Fruit fly (Drosophila melanogaster) whole organism, embryonic: ENCODE data around the gene CG14854.

ENCODE experiments used
- Awh ChIP-seq: fragments of 200-800 bp; sonication (Bioruptor generic); IDR thresholded peaks from 2 replicates; pipeline ENCODE4, ENCODE4 v1.3.6; 2022; ENCODE audit warnings: missing biosample characterization, missing genetic modification characterization
- B-H1 ChIP-seq: fragments of 200-800 bp; sonication (Bioruptor generic); IDR thresholded peaks from 3 replicates; pipeline ENCODE4 v1.3.6; 2022; ENCODE audit warnings: missing biosample characterization, missing genetic modification characterization
- CG10209 ChIP-seq: fragments of 200-800 bp; sonication (Bioruptor generic); optimal IDR thresholded peaks from 3 replicates; lab custom pipeline; 2017; ENCODE audit warnings: missing biosample characterization, mild to moderate bottlenecking, missing genetic modification characterization, missing genetic modification reagents
- CG10267 ChIP-seq: fragments of 200-800 bp; sonication (Bioruptor generic); optimal IDR thresholded peaks from 2 replicates; lab custom pipeline; 2018; ENCODE audit warnings: missing biosample characterization, mild to moderate bottlenecking, missing genetic modification characterization, moderate library complexity
- CG10274 ChIP-seq: fragments of 200-800 bp; sonication (Bioruptor generic); optimal IDR thresholded peaks from 3 replicates; lab custom pipeline; 2017; ENCODE audit warnings: missing biosample characterization, mild to moderate bottlenecking, missing genetic modification characterization
- CG10565 ChIP-seq: fragments of 200-800 bp; sonication (Bioruptor generic); optimal IDR thresholded peaks from 3 replicates; lab custom pipeline; 2016; ENCODE audit warnings: missing biosample characterization, mild to moderate bottlenecking, missing genetic modification characterization
- CG12744 ChIP-seq: fragments of 200-800 bp; sonication (Bioruptor generic); optimal IDR thresholded peaks from 2 replicates; lab custom pipeline; 2016; ENCODE audit warnings: missing biosample characterization, missing genetic modification characterization
- CG1529 ChIP-seq: fragments of 200-800 bp; sonication (Bioruptor generic); optimal IDR thresholded peaks from 3 replicates; lab custom pipeline; 2018; ENCODE audit warnings: missing biosample characterization, missing genetic modification characterization
- CG17829 ChIP-seq: fragments of 200-800 bp; optimal IDR thresholded peaks from 2 replicates; lab custom pipeline; 2019; ENCODE audit warnings: missing biosample characterization, mild to moderate bottlenecking, missing genetic modification characterization, moderate library complexity
- CG17912 ChIP-seq: fragments of 200-800 bp; sonication (Bioruptor generic); optimal IDR thresholded peaks from 2 replicates; lab custom pipeline; 2018; ENCODE audit warnings: missing biosample characterization, mild to moderate bottlenecking, missing genetic modification characterization
- CG31441 ChIP-seq: fragments of 200-800 bp; sonication (Bioruptor generic); IDR thresholded peaks from 2 replicates; pipeline ENCODE4 v1.3.6; 2022; ENCODE audit warnings: missing biosample characterization, missing genetic modification characterization
- CG33557 ChIP-seq: fragments of 200-800 bp; sonication (Bioruptor generic); optimal IDR thresholded peaks from 2 replicates; lab custom pipeline; 2019; ENCODE audit warnings: missing biosample characterization, mild to moderate bottlenecking, missing genetic modification characterization, moderate library complexity
- CG3726 ChIP-seq: fragments of 200-800 bp; sonication (Bioruptor generic); IDR thresholded peaks from 3 replicates; pipeline ENCODE4, ENCODE4 v1.3.6; 2022; ENCODE audit warnings: missing biosample characterization, missing genetic modification characterization
- CG43689 ChIP-seq: fragments of 200-800 bp; sonication (Bioruptor generic); IDR thresholded peaks from 2 replicates; pipeline ENCODE4 v1.3.6; 2022; ENCODE audit warnings: missing biosample characterization, missing genetic modification characterization
- CG4617 ChIP-seq: fragments of 200-800 bp; sonication (Bioruptor generic); optimal IDR thresholded peaks from 3 replicates; lab custom pipeline; 2016; ENCODE audit warnings: missing biosample characterization, missing genetic modification characterization, borderline replicate concordance
- CG4707 ChIP-seq: fragments of 200-800 bp; sonication (Bioruptor generic); optimal IDR thresholded peaks from 2 replicates; lab custom pipeline; 2018; ENCODE audit warnings: missing biosample characterization, mild to moderate bottlenecking, missing genetic modification characterization, moderate library complexity
- CG6689 ChIP-seq: fragments of 200-800 bp; sonication (Bioruptor generic); IDR thresholded peaks from 2 replicates; pipeline ENCODE4 v1.3.6; 2022; ENCODE audit warnings: missing biosample characterization, missing genetic modification characterization
- CG6791 ChIP-seq: fragments of 200-800 bp; sonication (Bioruptor generic); IDR thresholded peaks from 3 replicates; pipeline ENCODE4 v1.3.6; 2022; ENCODE audit warnings: missing biosample characterization, missing genetic modification characterization; ENCODE audit not compliant: partially characterized antibody
- CG7839 ChIP-seq: fragments of 200-800 bp; sonication (Bioruptor generic); optimal IDR thresholded peaks from 3 replicates; lab custom pipeline; 2018; ENCODE audit warnings: missing biosample characterization, mild to moderate bottlenecking, missing genetic modification characterization, moderate library complexity
- CG8765 ChIP-seq: fragments of 200-800 bp; sonication (Bioruptor generic); IDR thresholded peaks from 2 replicates; pipeline ENCODE4 v1.3.6; 2022; ENCODE audit warnings: missing biosample characterization, missing genetic modification characterization
- CG9437 ChIP-seq: fragments of 200-800 bp; sonication (Bioruptor generic); optimal IDR thresholded peaks from 2 replicates; lab custom pipeline; 2018; ENCODE audit warnings: missing biosample characterization, mild to moderate bottlenecking, missing genetic modification characterization
- D ChIP-seq, 2 experiments: fragments of 200-800 bp in 1 of 2; fragments of >200 bp in 1 of 2; sonication (Bioruptor generic) in 1 of 2; optimal IDR thresholded peaks; 2 replicates in 1 of 2; 3 replicates in 1 of 2; lab custom pipeline; 2017; ENCODE audit warnings: mild to moderate bottlenecking in 1 of 2, missing biosample characterization in 1 of 2, missing genetic modification characterization in 1 of 2, missing genetic modification reagents in 1 of 2
- Dek ChIP-seq: fragments of 200-800 bp; sonication (Bioruptor generic); optimal IDR thresholded peaks from 3 replicates; lab custom pipeline; 2019; ENCODE audit warnings: missing biosample characterization, mild to moderate bottlenecking, missing genetic modification characterization, moderate library complexity
- Dip3 ChIP-seq: fragments of 200-800 bp; sonication (Bioruptor generic); optimal IDR thresholded peaks from 3 replicates; lab custom pipeline; 2016; ENCODE audit warnings: missing biosample characterization, missing genetic modification characterization
- Dp ChIP-seq: fragments of 200-800 bp; sonication (Bioruptor generic); optimal IDR thresholded peaks from 2 replicates; lab custom pipeline; 2018; ENCODE audit warnings: missing biosample characterization, mild to moderate bottlenecking, missing genetic modification characterization, moderate library complexity
- Fer3 ChIP-seq: fragments of 200-800 bp; sonication (Bioruptor generic); optimal IDR thresholded peaks from 2 replicates; lab custom pipeline; 2018; ENCODE audit warnings: missing biosample characterization, mild to moderate bottlenecking, missing genetic modification characterization, moderate library complexity
- HHEX ChIP-seq: fragments of 200-800 bp; sonication (Bioruptor generic); optimal IDR thresholded peaks from 3 replicates; lab custom pipeline; 2017; ENCODE audit warnings: missing biosample characterization, mild to moderate bottlenecking, missing genetic modification characterization, missing genetic modification reagents
- Hr78 ChIP-seq, 2 experiments: fragments of 200-800 bp in 1 of 2; fragments of >200 bp in 1 of 2; sonication (Bioruptor generic) in 1 of 2; optimal IDR thresholded peaks; 2 replicates each; lab custom pipeline; 2017 to 2019; ENCODE audit warnings: missing biosample characterization in 2 of 2, missing genetic modification characterization in 2 of 2, mild to moderate bottlenecking in 1 of 2, moderate library complexity in 1 of 2
- Mes4 ChIP-seq: fragments of 200-800 bp; sonication (Bioruptor generic); optimal IDR thresholded peaks from 2 replicates; lab custom pipeline; 2016; ENCODE audit warnings: missing biosample characterization, missing genetic modification characterization
- bbx ChIP-seq: fragments of 200-800 bp; sonication (Bioruptor generic); IDR thresholded peaks from 2 replicates; pipeline ENCODE4 v1.3.6; 2022; ENCODE audit warnings: missing biosample characterization, missing genetic modification characterization; ENCODE audit not compliant: partially characterized antibody
- cg ChIP-seq: fragments of 200-800 bp; sonication (Bioruptor generic); optimal IDR thresholded peaks from 3 replicates; lab custom pipeline; 2019; ENCODE audit warnings: missing biosample characterization, mild to moderate bottlenecking, missing genetic modification characterization, moderate library complexity
- chif ChIP-seq, 2 experiments: fragments of 200-800 bp; sonication (Bioruptor generic); optimal IDR thresholded peaks; 3 replicates each; lab custom pipeline; 2016; ENCODE audit warnings: missing biosample characterization in 2 of 2, missing genetic modification characterization in 2 of 2
- crol ChIP-seq: fragments of 200-800 bp; sonication (Bioruptor generic); IDR thresholded peaks from 2 replicates; pipeline ENCODE4 v1.3.6; 2022; ENCODE audit warnings: missing biosample characterization, missing genetic modification characterization
- fu2 ChIP-seq: fragments of 200-800 bp; sonication (Bioruptor generic); optimal IDR thresholded peaks from 2 replicates; lab custom pipeline; 2016; ENCODE audit warnings: missing biosample characterization, missing genetic modification characterization
- gsb ChIP-seq: fragments of 200-800 bp; sonication (Bioruptor generic); IDR thresholded peaks from 2 replicates; pipeline ENCODE4 v1.3.6; 2022; ENCODE audit warnings: missing biosample characterization, missing genetic modification characterization
- hth ChIP-seq: fragments of >200 bp; optimal IDR thresholded peaks from 2 replicates; lab custom pipeline; 2017; ENCODE audit warnings: inconsistent platforms
- nau ChIP-seq: fragments of 200-800 bp; sonication (Bioruptor generic); optimal IDR thresholded peaks from 3 replicates; lab custom pipeline; 2017; ENCODE audit warnings: missing biosample characterization, mild to moderate bottlenecking, missing genetic modification characterization, missing genetic modification reagents
- prd ChIP-seq, 3 experiments: fragments of >200 bp in 2 of 3; fragments of 200-800 bp in 1 of 3; sonication (Bioruptor generic) in 1 of 3; optimal IDR thresholded peaks in 2 of 3; IDR thresholded peaks in 1 of 3; 2 replicates in 2 of 3; 3 replicates in 1 of 3; pipeline versions ENCODE4 v1.3.6 to Lab custom; 2017 to 2022; ENCODE audit warnings: missing biosample characterization in 1 of 3, missing genetic modification characterization in 1 of 3
- shn ChIP-seq: fragments of 200-800 bp; sonication (Bioruptor generic); optimal IDR thresholded peaks from 3 replicates; lab custom pipeline; 2016; ENCODE audit warnings: missing biosample characterization, missing genetic modification characterization
- tin ChIP-seq: fragments of 200-800 bp; sonication (Bioruptor generic); optimal IDR thresholded peaks from 3 replicates; lab custom pipeline; 2016; ENCODE audit warnings: missing biosample characterization, missing genetic modification characterization
- tio ChIP-seq: fragments of 200-800 bp; sonication (Bioruptor generic); optimal IDR thresholded peaks from 2 replicates; lab custom pipeline; 2017; ENCODE audit warnings: missing biosample characterization, missing genetic modification characterization, inconsistent platforms
- tna ChIP-seq: fragments of 200-800 bp; sonication (Bioruptor generic); IDR thresholded peaks from 2 replicates; pipeline ENCODE4 v1.3.6; 2022; ENCODE audit warnings: missing biosample characterization, missing genetic modification characterization; ENCODE audit not compliant: partially characterized antibody
- tup ChIP-seq: fragments of 200-800 bp; sonication (Bioruptor generic); optimal IDR thresholded peaks from 2 replicates; lab custom pipeline; 2016; ENCODE audit warnings: missing biosample characterization, mild to moderate bottlenecking, missing genetic modification characterization, moderate library complexity
- tx ChIP-seq: fragments of 200-800 bp; sonication (Bioruptor generic); optimal IDR thresholded peaks from 2 replicates; lab custom pipeline; 2016; ENCODE audit warnings: missing biosample characterization, missing genetic modification characterization
- unpg ChIP-seq: fragments of 200-800 bp; sonication (Bioruptor generic); optimal IDR thresholded peaks from 3 replicates; lab custom pipeline; 2018; ENCODE audit warnings: missing biosample characterization, mild to moderate bottlenecking, missing genetic modification characterization, moderate library complexity
- zen2 ChIP-seq: fragments of 200-800 bp; sonication (Bioruptor generic); IDR thresholded peaks from 3 replicates; pipeline ENCODE4 v1.3.6; 2022; ENCODE audit warnings: missing biosample characterization, missing genetic modification characterization; ENCODE audit not compliant: partially characterized antibody

CG14854 gene

DNA sequence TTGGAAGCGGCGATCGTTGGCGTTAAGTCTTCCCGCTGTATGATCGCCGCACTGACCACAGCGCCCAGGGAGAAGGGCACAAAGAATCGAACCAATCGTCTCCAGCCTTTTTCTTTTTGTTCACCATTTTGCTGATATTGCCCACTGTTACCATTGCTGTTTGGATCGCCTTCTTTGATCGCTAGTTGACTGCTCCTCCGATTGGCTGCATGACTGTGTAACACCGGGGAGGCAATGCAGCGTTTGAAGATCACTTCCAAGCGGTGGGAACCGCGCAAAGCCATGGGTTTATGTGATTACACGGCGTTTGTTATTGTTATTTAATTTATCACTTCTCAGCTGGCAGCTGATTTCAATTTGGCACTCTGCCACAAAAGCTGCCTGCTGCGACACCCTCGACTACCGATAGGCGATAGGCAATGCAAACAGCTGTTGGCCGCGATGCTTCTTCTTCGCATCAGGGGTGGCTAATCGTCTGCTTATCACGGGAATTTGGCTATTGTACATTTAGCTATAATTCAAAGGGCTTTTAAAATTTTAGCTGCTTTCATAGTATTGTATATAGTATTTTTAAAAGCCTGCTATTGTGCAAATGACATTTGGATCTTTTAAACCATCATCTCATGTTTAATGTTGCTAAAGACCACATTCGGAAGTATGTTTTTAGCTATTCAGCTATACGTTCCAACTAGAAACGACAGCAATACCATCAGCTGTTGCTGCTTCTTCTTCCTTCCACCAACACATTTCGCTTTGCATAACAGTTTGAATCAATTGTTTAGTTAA is 48.5 kb downstream of the CG14854 start, which contains the start of the genes HtrA2 and mRpL11 (continued):
- 0 out of 3 replicates have a peak, but pooled peaks have one; percentile 10 for TF ChIP-seq CG3726 (GFP tag; lab: Robert Waterston, UW)
- TF ChIP-seq zen2 (GFP tag; lab: Robert Waterston, UW), result peak; percentile 46; the same call in 1 of the 3 replicates
- peak; percentile 55 for TF ChIP-seq CG12744 (GFP tag; lab: Kevin White, UChicago)
- TF ChIP-seq unpg (GFP tag; lab: Kevin White, UChicago), result peak; percentile 59
- TF ChIP-seq shn (GFP tag; lab: Kevin White, UChicago), result peak; percentile 73
- TF ChIP-seq tio, result peak; percentile 18
- TF ChIP-seq CG9437 (GFP tag; lab: Kevin White, UChicago), result peak; percentile 25
- TF ChIP-seq CG10209 (GFP tag; lab: Kevin White, UChicago), result peak; percentile 41
- TF ChIP-seq nau (GFP tag; lab: Kevin White, UChicago), result peak; percentile 21
- no peak for TF ChIP-seq B-H1 (GFP tag; lab: Robert Waterston, UW)
- TF ChIP-seq Dip3 (GFP tag; lab: Kevin White, UChicago), result peak; percentile 41
- TF ChIP-seq prd (optimal IDR thresholded peaks at IDR 0.05; lab: Kevin White, UChicago), result no peak
- TF ChIP-seq prd (GFP tag; IDR thresholded peaks at IDR 0.05; lab: Robert Waterston, UW), result peak; percentile 66; the same call in 1 of the 3 replicates
- TF ChIP-seq Awh (GFP tag; lab: Robert Waterston, UW), result no peak
- no peak for TF ChIP-seq CG43689
- TF ChIP-seq Dek (tag; lab: Kevin White, UChicago), result peak; percentile 46
- peak; percentile 72 for TF ChIP-seq CG4617
- no peak for TF ChIP-seq crol (GFP tag; lab: Robert Waterston, UW)
- peak; percentile 1 for TF ChIP-seq CG1529 (GFP tag; lab: Kevin White, UChicago)
- TF ChIP-seq CG31441, result no peak
- TF ChIP-seq HHEX, result no peak
- TF ChIP-seq fu2 (GFP tag; lab: Kevin White, UChicago), result peak; percentile 50
- no peak for TF ChIP-seq CG6689 (GFP tag; lab: Robert Waterston, UW)
- peak; percentile 97 for TF ChIP-seq CG4707 (GFP tag; lab: Kevin White, UChicago)
- TF ChIP-seq tna (GFP tag; lab: Robert Waterston, UW), result no peak
- no peak for TF ChIP-seq hth (lab: Kevin White, UChicago)
- no peak for TF ChIP-seq Hr78 (GFP tag; optimal IDR thresholded peaks at IDR 0.05; lab: Kevin White, UChicago)
- TF ChIP-seq CG8765 (GFP tag; lab: Robert Waterston, UW), result 0 out of 2 replicates have a peak, but pooled peaks have one; percentile 17
- TF ChIP-seq bbx (GFP tag; lab: Robert Waterston, UW), result 0 out of 2 replicates have a peak, but pooled peaks have one; percentile 49
- TF ChIP-seq D (optimal IDR thresholded peaks at IDR 0.05; lab: Kevin White, UChicago), result no peak
- no peak for TF ChIP-seq D (GFP tag; optimal IDR thresholded peaks at IDR 0.05; lab: Kevin White, UChicago)
- TF ChIP-seq CG33557 (GFP tag; lab: Kevin White, UChicago), result peak; percentile 61
- TF ChIP-seq CG10565 (GFP tag; lab: Kevin White, UChicago), result no peak
- TF ChIP-seq gsb (GFP tag; lab: Robert Waterston, UW), result no peak
- peak; percentile 77 for TF ChIP-seq CG10267
- TF ChIP-seq CG7839, result peak; percentile 60
- peak; percentile 62 for TF ChIP-seq Mes4 (GFP tag; lab: Kevin White, UChicago)
- TF ChIP-seq tx (GFP tag; lab: Kevin White, UChicago), result peak; percentile 56
- peak; percentile 43 for TF ChIP-seq tin (GFP tag; lab: Kevin White, UChicago)
- peak; percentile 32 for TF ChIP-seq CG17912 (GFP tag; lab: Kevin White, UChicago)
- peak; percentile 39 to 60 for TF ChIP-seq chif (GFP tag; optimal IDR thresholded peaks at IDR 0.05; lab: Kevin White, UChicago)
- TF ChIP-seq cg (GFP tag; lab: Kevin White, UChicago), result no peak
- no peak for TF ChIP-seq tup (GFP tag; lab: Kevin White, UChicago)
- no peak for TF ChIP-seq CG10274 (GFP tag; lab: Kevin White, UChicago)
- peak; percentile 57 for TF ChIP-seq Dp (GFP tag; lab: Kevin White, UChicago)
- peak; percentile 51; the same call in 1 of the 3 replicates for TF ChIP-seq CG6791 (GFP tag; lab: Robert Waterston, UW)
- peak; percentile 77 for TF ChIP-seq CG17829 (tag; lab: Kevin White, UChicago)
- TF ChIP-seq Fer3 (tag; lab: Kevin White, UChicago), result peak; percentile 52
